Worm (Caenorhabditis elegans) whole organism, L4/young adult: ENCODE measurements around the gene C23G10.7.

Experiments used
- dao-5 ChIP-seq: sonication (generic microtip); optimal IDR thresholded peaks from 2 replicates; lab custom pipeline; 2016; ENCODE audit warnings: missing genotype, missing genetic modification characterization, moderate library complexity, missing compliant biosample characterization
- him-1 ChIP-seq: sonication (generic microtip); optimal IDR thresholded peaks from 2 replicates; lab custom pipeline; 2016; ENCODE audit warnings: missing genotype, missing genetic modification reagents, missing genetic modification characterization, missing compliant biosample characterization

DNA sequence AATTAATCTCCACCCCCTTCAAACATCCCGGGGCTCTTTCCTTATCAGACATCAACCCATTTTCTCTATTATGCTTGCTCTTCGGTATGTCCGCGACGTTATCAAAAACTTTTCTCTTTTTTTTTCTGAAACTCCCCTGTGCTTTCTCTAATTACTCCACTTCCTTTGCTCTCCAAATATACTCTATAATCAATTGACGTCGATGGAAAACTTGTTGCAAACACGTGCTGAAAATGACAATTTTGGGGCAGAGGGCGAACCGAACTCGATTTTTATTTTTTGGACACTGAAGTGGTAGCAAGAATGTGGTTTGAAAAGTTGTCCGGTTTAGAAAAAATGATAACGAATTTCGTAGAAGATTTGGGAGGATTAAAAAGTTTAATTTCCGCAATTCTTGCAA, 19.2 kb downstream of the C23G10.7 start:
- TF ChIP-seq him-1 (no peak), dao-5 (tag; lab: Kevin White, UChicago) (no peak)
